Fruit fly (Drosophila melanogaster) ovary, adult (tissue): ENCODE results near the gene FucTA.

ENCODE experiments used
- CG17801 ChIP-seq: fragments of 200-800 bp; optimal IDR thresholded peaks from 2 replicates; lab custom pipeline; 2019; ENCODE audit warnings: missing biosample characterization, mild to moderate bottlenecking, missing genetic modification characterization, moderate library complexity; ENCODE audit not compliant: partially characterized antibody

FucTA gene

DNA sequence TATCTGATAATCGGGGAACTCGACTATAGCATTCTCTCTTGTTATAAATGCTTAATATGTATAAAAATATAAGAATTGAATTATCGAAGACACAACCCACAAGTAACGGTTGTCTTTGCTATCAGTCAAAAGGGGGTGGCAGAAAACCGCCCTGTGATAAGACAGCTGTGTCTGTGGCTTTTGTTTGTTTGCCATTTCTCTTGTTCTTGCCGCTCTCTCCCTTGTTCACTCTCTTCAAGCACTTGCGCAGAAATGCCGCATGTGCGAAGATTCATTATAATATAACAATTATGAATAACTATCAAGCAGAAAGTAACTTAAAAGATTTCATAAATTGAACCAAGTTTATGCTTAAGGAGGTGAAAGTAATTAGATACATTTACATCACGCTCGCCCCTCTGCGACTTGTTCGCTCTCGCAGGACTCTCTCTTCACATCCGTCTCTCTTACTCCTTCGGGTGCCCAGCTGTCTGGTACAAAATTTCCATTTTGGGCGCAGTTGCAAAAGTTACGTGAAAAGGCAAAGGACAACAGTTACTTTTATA, at the start of gene FucTA:
Gene FucTA (plus strand): TSS at position 495 of the 545 bp plus-strand sequence.
- no peak for TF ChIP-seq CG17801 (GFP tag; lab: Kevin White, UChicago)

dm6 chr3L:15097878-15098520, 48.9 kb upstream of the FucTA start, which contains the start of gene Ctps:
Gene Ctps, plus strand, starts transcription at chr3L:15097914.
- TF ChIP-seq CG17801 (GFP tag; lab: Kevin White, UChicago): no peak

DNA sequence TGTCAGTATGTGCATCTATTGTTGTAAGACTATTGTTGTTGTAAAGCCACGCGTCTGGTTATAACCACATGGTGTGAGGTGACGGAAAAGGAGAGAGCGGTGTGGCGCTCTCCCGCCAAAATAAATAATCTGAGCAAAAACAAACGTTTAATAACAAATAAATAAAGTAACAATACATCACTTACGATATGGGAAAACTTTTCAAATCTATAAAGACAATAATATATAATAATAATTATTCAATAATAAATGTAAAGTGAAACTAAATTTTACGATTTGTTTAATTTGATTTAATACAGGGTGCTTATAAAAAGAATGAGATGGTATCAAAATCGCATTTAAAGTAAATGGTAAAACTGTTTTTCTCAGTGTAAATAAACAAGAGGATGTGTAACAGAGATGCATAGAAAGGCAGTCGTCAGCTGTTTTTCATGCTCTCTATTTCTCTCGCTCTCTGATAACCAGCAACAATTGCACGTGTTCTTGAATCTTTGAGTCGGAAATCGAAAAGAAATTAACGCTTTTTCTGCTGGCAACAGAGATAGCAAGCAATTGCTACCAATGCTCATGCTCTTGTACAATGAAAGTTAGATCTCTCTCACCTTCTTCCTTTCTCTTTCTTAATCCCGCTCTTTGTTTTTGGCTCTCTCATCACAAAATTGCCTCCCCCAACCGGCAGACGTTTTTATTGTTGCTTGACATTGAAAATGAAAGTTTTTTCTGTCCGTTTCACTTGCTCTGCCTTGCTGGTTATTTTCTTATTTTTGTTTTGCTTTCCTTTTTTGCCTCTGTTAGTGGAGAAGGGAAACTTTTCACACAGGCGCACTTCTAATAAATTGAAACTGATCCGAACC, 48.1 kb upstream of the FucTA start:
- TF ChIP-seq CG17801 (GFP tag; lab: Kevin White, UChicago): peak; percentile 86

DNA sequence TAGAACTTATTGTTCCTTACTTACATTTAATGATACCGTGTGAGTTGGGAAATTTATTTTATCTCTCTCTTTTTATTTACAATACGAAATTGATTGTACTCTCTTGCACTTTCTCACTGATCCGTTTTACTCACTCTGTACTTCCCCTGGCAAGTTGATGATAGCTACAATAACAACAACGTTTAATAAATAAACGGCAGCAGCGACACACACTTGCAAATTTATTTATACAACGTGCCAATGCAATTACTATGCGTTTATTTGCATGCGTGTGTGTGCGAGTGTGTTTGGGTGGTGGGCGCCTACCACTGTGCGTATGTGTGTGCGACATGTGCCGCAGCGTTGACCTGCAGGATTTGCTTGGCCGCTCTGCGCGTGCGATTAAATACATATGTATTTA, 47.4 kb upstream of the FucTA start:
- no peak for TF ChIP-seq CG17801 (GFP tag; lab: Kevin White, UChicago)

DNA sequence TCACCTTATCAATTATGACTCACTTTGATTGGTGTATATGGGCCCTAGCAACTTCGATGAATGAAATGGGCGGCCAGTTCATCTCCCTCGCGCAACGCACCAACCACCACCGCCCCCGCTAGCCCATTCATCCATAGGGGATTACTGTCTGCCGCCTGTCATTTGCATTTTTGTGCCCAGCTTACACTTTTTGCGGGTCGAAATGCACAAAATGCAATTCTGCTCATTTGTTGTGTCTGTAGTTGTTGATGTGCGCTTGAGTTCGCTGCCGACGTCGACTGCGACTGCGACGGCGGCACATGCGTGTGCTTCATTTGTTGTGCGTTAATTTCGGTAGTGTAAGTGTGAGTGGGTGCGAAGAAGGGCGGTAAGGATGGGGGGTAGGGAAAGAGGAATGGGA, 46.0 kb upstream of the FucTA start:
- no peak for TF ChIP-seq CG17801 (GFP tag; lab: Kevin White, UChicago)

- no peak for TF ChIP-seq CG17801 (GFP tag; lab: Kevin White, UChicago)
Observed at dm6 chr3L:15101639-15102413, 45.1 kb upstream of the FucTA start.

- TF ChIP-seq CG17801 (GFP tag; lab: Kevin White, UChicago): no peak
Observed at dm6 chr3L:15102669-15103309, 44.1 kb upstream of the FucTA start.

- TF ChIP-seq CG17801 (GFP tag; lab: Kevin White, UChicago): no peak
Observed at dm6 chr3L:15103988-15104848, 42.7 kb upstream of the FucTA start.

DNA sequence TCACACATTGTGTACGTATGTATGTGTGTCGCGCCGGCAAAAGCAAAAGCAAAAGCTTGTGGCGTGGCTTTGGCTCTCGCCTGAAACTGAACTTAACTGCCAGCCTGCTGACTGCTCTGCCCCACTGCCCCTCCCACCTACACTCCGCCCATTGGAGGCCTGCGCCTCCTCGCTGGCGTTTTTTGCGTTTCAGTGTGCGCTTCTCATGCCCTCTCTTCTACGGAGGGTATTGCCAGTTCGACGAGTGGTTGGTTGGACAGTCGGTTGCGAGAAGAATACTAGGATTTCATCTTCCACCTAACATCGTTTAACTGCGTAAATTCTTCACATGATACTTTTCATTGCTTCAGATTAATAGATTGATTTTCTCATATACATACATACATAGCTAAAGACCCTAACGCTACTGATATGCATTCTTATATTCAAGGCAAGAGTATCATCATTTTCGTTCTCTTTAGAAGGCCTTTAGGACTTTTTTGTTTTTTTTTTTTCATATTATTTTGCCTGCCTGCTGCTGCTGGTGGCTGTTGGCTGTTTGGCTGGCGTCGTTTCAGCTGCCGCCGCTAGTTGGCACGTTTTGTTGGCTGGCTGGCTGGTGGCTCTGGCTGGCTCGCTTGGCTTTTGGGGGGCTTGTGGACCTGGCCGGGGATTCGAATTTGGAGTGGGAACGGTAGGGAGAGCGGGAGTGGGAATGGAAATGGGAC, 41.9 kb upstream of the FucTA start:
- no peak for TF ChIP-seq CG17801 (GFP tag; lab: Kevin White, UChicago)

- TF ChIP-seq CG17801 (GFP tag; lab: Kevin White, UChicago): no peak
Observed at dm6 chr3L:15105566-15106207, 41.2 kb upstream of the FucTA start, which contains the start of gene CG45071. Gene CG45071, plus strand, starts transcription at chr3L:15105882.

dm6 chr3L:15107158-15107775, 39.7 kb upstream of the FucTA start:
- no peak for TF ChIP-seq CG17801 (GFP tag; lab: Kevin White, UChicago)
